Fruit fly (Drosophila melanogaster) whole organism, adult: Measurements from ENCODE around the gene Tailor.

ENCODE experiments used
- CG11617 ChIP-seq: fragments of 200-800 bp; sonication (Bioruptor generic); optimal IDR thresholded peaks from 2 replicates; lab custom pipeline; 2017; ENCODE audit warnings: mild to moderate bottlenecking, missing biosample characterization, missing genetic modification reagents, missing genetic modification characterization
- CG12768 ChIP-seq: fragments of 200-800 bp; sonication (Bioruptor generic); optimal IDR thresholded peaks from 2 replicates; lab custom pipeline; 2017; ENCODE audit warnings: missing biosample characterization, missing genetic modification characterization, mild to moderate bottlenecking, moderate library complexity, missing genetic modification reagents
- CG14711 ChIP-seq: fragments of 200-800 bp; sonication (Bioruptor generic); optimal IDR thresholded peaks from 2 replicates; lab custom pipeline; 2018; ENCODE audit warnings: missing biosample characterization, mild to moderate bottlenecking, missing genetic modification characterization, moderate library complexity
- CG1620 ChIP-seq: fragments of 200-800 bp; sonication (Bioruptor generic); optimal IDR thresholded peaks from 2 replicates; lab custom pipeline; 2016; ENCODE audit warnings: missing biosample characterization, missing genetic modification characterization
- CG33017 ChIP-seq: fragments of 200-800 bp; sonication (Bioruptor generic); optimal IDR thresholded peaks from 2 replicates; lab custom pipeline; 2018; ENCODE audit warnings: missing biosample characterization, mild to moderate bottlenecking, missing genetic modification characterization, moderate library complexity
- CG5204 ChIP-seq: fragments of 200-800 bp; sonication (Bioruptor generic); optimal IDR thresholded peaks from 2 replicates; lab custom pipeline; 2016; ENCODE audit warnings: missing biosample characterization, missing genetic modification characterization
- CG7045 ChIP-seq: fragments of 200-800 bp; sonication (Bioruptor generic); optimal IDR thresholded peaks from 2 replicates; lab custom pipeline; 2017; ENCODE audit warnings: missing biosample characterization, mild to moderate bottlenecking, missing genetic modification characterization
- CG7101 ChIP-seq: fragments of 200-800 bp; sonication (Bioruptor generic); optimal IDR thresholded peaks from 2 replicates; lab custom pipeline; 2018; ENCODE audit warnings: missing biosample characterization, mild to moderate bottlenecking, missing genetic modification characterization, moderate library complexity
- Clk ChIP-seq: fragments of 200-800 bp; sonication (Bioruptor generic); optimal IDR thresholded peaks from 2 replicates; lab custom pipeline; 2017; ENCODE audit warnings: missing biosample characterization, missing genetic modification characterization
- Crg-1 ChIP-seq: fragments of 200-800 bp; sonication (Bioruptor generic); optimal IDR thresholded peaks from 2 replicates; lab custom pipeline; 2016; ENCODE audit warnings: missing biosample characterization, missing genetic modification characterization
- Hr96 ChIP-seq: fragments of 200-800 bp; sonication (Bioruptor generic); optimal IDR thresholded peaks from 2 replicates; lab custom pipeline; 2016; ENCODE audit warnings: missing biosample characterization, missing genetic modification characterization
- Mnt ChIP-seq: fragments of 200-800 bp; sonication (Bioruptor generic); optimal IDR thresholded peaks from 2 replicates; lab custom pipeline; 2016; ENCODE audit warnings: missing biosample characterization, mild to moderate bottlenecking, missing genetic modification characterization
- bab1 ChIP-seq: fragments of 200-800 bp; sonication (Bioruptor generic); optimal IDR thresholded peaks from 3 replicates; lab custom pipeline; 2019; ENCODE audit warnings: missing biosample characterization, mild to moderate bottlenecking, missing genetic modification characterization, moderate library complexity
- cic ChIP-seq: fragments of 200-800 bp; sonication (Bioruptor generic); optimal IDR thresholded peaks from 2 replicates; lab custom pipeline; 2017; ENCODE audit warnings: missing biosample characterization, mild to moderate bottlenecking, missing genetic modification characterization, moderate library complexity
- cnc ChIP-seq, 2 experiments: fragments of >200 bp; optimal IDR thresholded peaks; 2 replicates each; lab custom pipeline; 2017
- kay ChIP-seq: fragments of 200-800 bp; sonication (Bioruptor generic); peaks from one replicate; lab custom pipeline; 2016; ENCODE audit warnings: missing biosample characterization, missing genetic modification characterization, borderline replicate concordance
- ovo ChIP-seq: fragments of 200-800 bp; sonication (Bioruptor generic); optimal IDR thresholded peaks from 2 replicates; lab custom pipeline; 2016; ENCODE audit warnings: missing biosample characterization, missing genetic modification characterization
- pad ChIP-seq: fragments of 200-800 bp; sonication (Bioruptor generic); optimal IDR thresholded peaks from 3 replicates; lab custom pipeline; 2017; ENCODE audit warnings: missing biosample characterization, missing genetic modification characterization, mild to moderate bottlenecking, moderate library complexity, missing genetic modification reagents
- tj ChIP-seq: fragments of 200-800 bp; sonication (Bioruptor generic); optimal IDR thresholded peaks from 3 replicates; lab custom pipeline; 2017; ENCODE audit warnings: missing biosample characterization, mild to moderate bottlenecking, missing genetic modification characterization, moderate library complexity
- toe ChIP-seq: fragments of 200-800 bp; sonication (Bioruptor generic); optimal IDR thresholded peaks from 2 replicates; lab custom pipeline; 2016; ENCODE audit warnings: missing biosample characterization, missing genetic modification characterization

Gene Tailor

dm6 chr3R:7116511-7116910, 30.6 kb upstream of the Tailor start:
- TF ChIP-seq pad (GFP tag; lab: Kevin White, UChicago): no peak
- TF ChIP-seq CG1620 (GFP tag; lab: Kevin White, UChicago): no peak
- no peak for TF ChIP-seq kay
- TF ChIP-seq tj (GFP tag; lab: Kevin White, UChicago): no peak
- TF ChIP-seq Hr96 (GFP tag; lab: Kevin White, UChicago): no peak
- no peak for TF ChIP-seq CG11617 (GFP tag; lab: Kevin White, UChicago)
- no peak for TF ChIP-seq CG12768 (GFP tag; lab: Kevin White, UChicago)
- no peak for TF ChIP-seq ovo (GFP tag; lab: Kevin White, UChicago)
- no peak for TF ChIP-seq CG14711 (tag; lab: Kevin White, UChicago)
- TF ChIP-seq cic (GFP tag; lab: Kevin White, UChicago): no peak
- no peak for TF ChIP-seq CG7101 (tag; lab: Kevin White, UChicago)
- TF ChIP-seq bab1 (GFP tag; lab: Kevin White, UChicago): no peak
- no peak for TF ChIP-seq Mnt (GFP tag; lab: Kevin White, UChicago)
- TF ChIP-seq CG7045 (GFP tag; lab: Kevin White, UChicago): no peak
- TF ChIP-seq cnc (optimal IDR thresholded peaks at IDR 0.05; lab: Kevin White, UChicago): no peak
- TF ChIP-seq CG5204: no peak
- no peak for TF ChIP-seq CG33017 (tag; lab: Kevin White, UChicago)
- no peak for TF ChIP-seq Crg-1
- TF ChIP-seq Clk (GFP tag; lab: Kevin White, UChicago): no peak
- TF ChIP-seq toe (GFP tag; lab: Kevin White, UChicago): no peak

dm6 chr3R:7112977-7113376, 27.1 kb upstream of the Tailor start:
- no peak for TF ChIP-seq kay
- TF ChIP-seq Hr96 (GFP tag; lab: Kevin White, UChicago): no peak

dm6 chr3R:7111206-7111858, 25.4 kb upstream of the Tailor start:
- no peak for TF ChIP-seq CG5204
- TF ChIP-seq kay: no peak
- TF ChIP-seq ovo (GFP tag; lab: Kevin White, UChicago): no peak
- no peak for TF ChIP-seq CG7045 (GFP tag; lab: Kevin White, UChicago)
- TF ChIP-seq Crg-1: no peak
- no peak for TF ChIP-seq bab1 (GFP tag; lab: Kevin White, UChicago)
- TF ChIP-seq CG14711 (tag; lab: Kevin White, UChicago): no peak
- TF ChIP-seq Mnt (GFP tag; lab: Kevin White, UChicago): no peak
- no peak for TF ChIP-seq CG11617 (GFP tag; lab: Kevin White, UChicago)
- no peak for TF ChIP-seq Clk (GFP tag; lab: Kevin White, UChicago)
- TF ChIP-seq toe (GFP tag; lab: Kevin White, UChicago): no peak

DNA sequence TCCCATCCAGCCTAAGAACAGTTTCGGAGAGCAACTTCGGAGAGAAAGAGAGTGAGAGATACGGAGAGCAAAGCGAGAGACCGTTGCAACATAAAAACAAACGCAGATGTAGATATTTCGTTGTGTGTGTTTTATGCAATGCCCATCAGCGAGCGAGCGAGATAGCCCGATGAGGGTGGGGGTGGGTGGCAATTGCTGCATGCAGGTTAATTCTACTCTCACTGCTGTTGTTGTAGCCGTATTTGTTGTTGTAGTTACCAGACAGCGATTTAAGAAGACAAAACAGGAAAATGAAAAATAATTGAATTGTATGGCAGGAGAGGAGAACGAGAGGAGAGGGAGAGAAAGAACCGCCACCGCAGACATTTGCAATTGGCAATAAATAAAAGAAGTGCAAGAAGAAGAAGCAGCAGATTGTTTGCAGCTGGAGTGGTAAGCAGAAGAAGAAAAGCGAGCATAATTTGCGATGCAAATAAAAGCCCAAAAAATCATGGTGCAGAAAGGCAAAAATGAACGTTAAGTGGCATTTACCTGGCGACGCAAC, 23.9 kb upstream of the Tailor start:
- no peak for TF ChIP-seq CG7101 (tag; lab: Kevin White, UChicago)
- no peak for TF ChIP-seq pad (GFP tag; lab: Kevin White, UChicago)
- no peak for TF ChIP-seq CG11617 (GFP tag; lab: Kevin White, UChicago)
- TF ChIP-seq cic (GFP tag; lab: Kevin White, UChicago): no peak
- TF ChIP-seq CG33017 (tag; lab: Kevin White, UChicago): no peak
- no peak for TF ChIP-seq toe (GFP tag; lab: Kevin White, UChicago)
- TF ChIP-seq Mnt (GFP tag; lab: Kevin White, UChicago): no peak
- no peak for TF ChIP-seq tj (GFP tag; lab: Kevin White, UChicago)
- TF ChIP-seq CG12768 (GFP tag; lab: Kevin White, UChicago): no peak
- no peak for TF ChIP-seq Crg-1
- TF ChIP-seq bab1 (GFP tag; lab: Kevin White, UChicago): no peak
- no peak for TF ChIP-seq CG7045 (GFP tag; lab: Kevin White, UChicago)
- no peak for TF ChIP-seq Hr96 (GFP tag; lab: Kevin White, UChicago)
- no peak for TF ChIP-seq cnc (optimal IDR thresholded peaks at IDR 0.05; lab: Kevin White, UChicago)
- TF ChIP-seq kay: no peak
- TF ChIP-seq CG5204: no peak
- no peak for TF ChIP-seq CG14711 (tag; lab: Kevin White, UChicago)

DNA sequence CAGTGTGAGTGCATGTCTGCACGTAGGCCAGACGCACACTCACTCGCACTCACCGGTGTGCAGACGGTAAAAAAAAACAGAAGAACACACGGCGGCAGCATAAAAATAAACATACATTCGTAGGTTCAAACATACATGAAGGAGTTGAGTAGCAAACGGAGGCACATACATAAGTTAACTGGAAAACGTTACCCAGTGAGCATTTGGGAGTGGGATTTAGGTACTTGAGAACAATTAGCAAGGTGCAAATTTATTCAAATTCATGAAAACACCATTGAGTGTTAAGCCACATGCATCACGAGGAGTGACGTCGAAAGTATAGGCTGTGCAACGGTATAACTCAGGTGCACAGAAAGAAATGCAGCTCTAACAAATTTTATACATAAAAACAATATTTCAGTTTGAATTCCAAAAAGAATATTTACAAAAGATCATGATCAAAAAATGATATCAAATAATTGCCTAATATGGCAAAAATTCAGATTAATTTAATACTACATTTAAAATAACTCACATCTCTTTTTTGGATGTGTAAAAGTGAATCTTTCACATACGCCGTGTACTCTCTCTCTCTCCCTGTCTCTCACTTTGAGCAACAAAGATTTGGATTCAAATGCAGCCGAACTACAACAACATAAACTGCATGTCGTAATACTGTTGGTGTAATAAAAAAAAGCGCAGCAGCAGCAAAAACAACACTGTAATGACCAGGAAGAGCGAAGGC, 22.9 kb upstream of the Tailor start:
- TF ChIP-seq CG7101 (tag; lab: Kevin White, UChicago): peak; percentile 91
- TF ChIP-seq Mnt (GFP tag; lab: Kevin White, UChicago): peak; percentile 2
- TF ChIP-seq cic (GFP tag; lab: Kevin White, UChicago): no peak
- peak; percentile 47 for TF ChIP-seq CG12768 (GFP tag; lab: Kevin White, UChicago)
- TF ChIP-seq CG1620 (GFP tag; lab: Kevin White, UChicago): peak; percentile 63
- TF ChIP-seq bab1 (GFP tag; lab: Kevin White, UChicago): peak; percentile 91
- TF ChIP-seq kay: no peak
- peak; percentile 70 for TF ChIP-seq ovo (GFP tag; lab: Kevin White, UChicago)
- TF ChIP-seq CG33017 (tag; lab: Kevin White, UChicago): peak; percentile 88
- TF ChIP-seq Crg-1: peak; percentile 44
- peak; percentile 74 for TF ChIP-seq CG11617 (GFP tag; lab: Kevin White, UChicago)
- peak; percentile 73 for TF ChIP-seq CG5204
- peak; percentile 84 for TF ChIP-seq tj (GFP tag; lab: Kevin White, UChicago)
- TF ChIP-seq CG7045 (GFP tag; lab: Kevin White, UChicago): peak; percentile 84
- TF ChIP-seq Clk (GFP tag; lab: Kevin White, UChicago): peak; percentile 57
- no peak for TF ChIP-seq cnc (optimal IDR thresholded peaks at IDR 0.05; lab: Kevin White, UChicago)
- TF ChIP-seq Hr96 (GFP tag; lab: Kevin White, UChicago): peak; percentile 73
- peak; percentile 77 for TF ChIP-seq pad (GFP tag; lab: Kevin White, UChicago)
- peak; percentile 91 for TF ChIP-seq CG14711 (tag; lab: Kevin White, UChicago)
- peak; percentile 51 for TF ChIP-seq toe (GFP tag; lab: Kevin White, UChicago)
